Worm (Caenorhabditis elegans) whole organism, L1 larva: Measurements from ENCODE around the gene Y49E10.30.

Source experiments
- C04F5.9 ChIP-seq: sonication (generic microtip); optimal IDR thresholded peaks from 2 replicates; lab custom pipeline; 2016; ENCODE audit warnings: missing genetic modification characterization, missing compliant biosample characterization
- C16A3.4 ChIP-seq: fragments of 150-350 bp; optimal IDR thresholded peaks from 2 replicates; lab custom pipeline; 2014; ENCODE audit warnings: missing biosample characterization, missing genetic modification characterization
- F16B12.6 ChIP-seq: fragments of 150-350 bp; optimal IDR thresholded peaks from 2 replicates; lab custom pipeline; 2014; ENCODE audit warnings: missing biosample characterization, missing genetic modification characterization
- Y116A8C.19 ChIP-seq: sonication (generic microtip); optimal IDR thresholded peaks from 2 replicates; lab custom pipeline; 2016; ENCODE audit warnings: missing compliant biosample characterization, missing genetic modification characterization, borderline replicate concordance
- ama-1 ChIP-seq: fragments of 150-350 bp; optimal IDR thresholded peaks from 2 replicates; lab custom pipeline; 2014
- blmp-1 ChIP-seq: fragments of 150-350 bp; optimal IDR thresholded peaks from 2 replicates; lab custom pipeline; 2014; ENCODE audit warnings: missing biosample characterization, missing genetic modification characterization
- ceh-63 ChIP-seq: fragments of 200-800 bp; sonication (Bioruptor generic); optimal IDR thresholded peaks from 2 replicates; lab custom pipeline; 2018; ENCODE audit warnings: mild to moderate bottlenecking, missing genetic modification characterization, missing compliant biosample characterization
- ceh-8 ChIP-seq: fragments of 200-800 bp; sonication (Bioruptor generic); optimal IDR thresholded peaks from 2 replicates; lab custom pipeline; 2018; ENCODE audit warnings: mild to moderate bottlenecking, missing genetic modification characterization, moderate library complexity, missing compliant biosample characterization
- ces-1 ChIP-seq: fragments of 150-350 bp; optimal IDR thresholded peaks from 2 replicates; lab custom pipeline; 2014; ENCODE audit warnings: missing biosample characterization, missing genetic modification reagents, missing genetic modification characterization
- dpl-1 ChIP-seq, 3 experiments: fragments of 150-350 bp in 2 of 3; sonication (generic microtip) in 1 of 3; optimal IDR thresholded peaks; 2 replicates each; lab custom pipeline; 2014 to 2017; ENCODE audit warnings: missing biosample characterization in 3 of 3, missing genetic modification characterization in 3 of 3, missing genetic modification reagents in 3 of 3
- dsc-1 ChIP-seq: sonication (generic microtip); optimal IDR thresholded peaks from 2 replicates; lab custom pipeline; 2016; ENCODE audit warnings: mild to moderate bottlenecking, missing genetic modification characterization, missing compliant biosample characterization
- efl-1 ChIP-seq, 4 experiments: fragments of 150-350 bp; optimal IDR thresholded peaks in 3 of 4; peaks in 1 of 4; 1 replicate in 1 of 4; 2 replicates in 3 of 4; lab custom pipeline; 2014; ENCODE audit warnings: missing biosample characterization in 2 of 4, missing genetic modification characterization in 2 of 4, missing genetic modification reagents in 2 of 4
- efl-3 ChIP-seq: fragments of 200-800 bp; sonication (Bioruptor generic); optimal IDR thresholded peaks from 2 replicates; lab custom pipeline; 2018; ENCODE audit warnings: mild to moderate bottlenecking, missing genetic modification characterization, missing compliant biosample characterization
- ets-5 ChIP-seq: fragments of 200-800 bp; sonication (Bioruptor generic); IDR thresholded peaks from 2 replicates; pipeline ENCODE4 v1.3.6; 2022; ENCODE audit warnings: missing genetic modification characterization, missing compliant biosample characterization
- fkh-4 ChIP-seq: sonication (generic microtip); optimal IDR thresholded peaks from 2 replicates; lab custom pipeline; 2016; ENCODE audit warnings: missing compliant biosample characterization, missing genetic modification characterization, borderline replicate concordance
- fkh-8 ChIP-seq: sonication (generic microtip); optimal IDR thresholded peaks from 2 replicates; lab custom pipeline; 2016; ENCODE audit warnings: mild to moderate bottlenecking, missing genetic modification characterization, missing compliant biosample characterization
- fos-1 ChIP-seq: fragments of 150-350 bp; optimal IDR thresholded peaks from 2 replicates; lab custom pipeline; 2014; ENCODE audit warnings: missing biosample characterization, missing genetic modification characterization
- grh-1 ChIP-seq: fragments of 200-800 bp; sonication (Bioruptor generic); IDR thresholded peaks from 2 replicates; pipeline ENCODE4 v1.3.6; 2022; ENCODE audit warnings: missing genetic modification reagents, missing genetic modification characterization, missing compliant biosample characterization
- hlh-4 ChIP-seq: sonication (generic microtip); optimal IDR thresholded peaks from 2 replicates; lab custom pipeline; 2016; ENCODE audit warnings: mild to moderate bottlenecking, missing genetic modification characterization, missing compliant biosample characterization
- hpl-2 ChIP-seq: fragments of 150-350 bp; optimal IDR thresholded peaks from 2 replicates; lab custom pipeline; 2014; ENCODE audit warnings: missing biosample characterization, missing genetic modification reagents, missing genetic modification characterization
- irx-1 ChIP-seq: sonication (generic microtip); optimal IDR thresholded peaks from 2 replicates; lab custom pipeline; 2016; ENCODE audit warnings: missing genetic modification characterization, missing compliant biosample characterization
- lin-13 ChIP-seq: fragments of 150-350 bp; optimal IDR thresholded peaks from 2 replicates; lab custom pipeline; 2014; ENCODE audit warnings: missing biosample characterization, missing genetic modification reagents, missing genetic modification characterization
- lin-15B ChIP-seq: fragments of 150-350 bp; sonication (generic microtip); optimal IDR thresholded peaks from 3 replicates; lab custom pipeline; 2014; ENCODE audit warnings: missing biosample characterization, missing genetic modification characterization
- lin-39 ChIP-seq: fragments of 150-350 bp; optimal IDR thresholded peaks from 2 replicates; lab custom pipeline; 2014; ENCODE audit warnings: missing biosample characterization, missing genetic modification reagents, missing genetic modification characterization
- lir-3 ChIP-seq: sonication (generic microtip); optimal IDR thresholded peaks from 2 replicates; lab custom pipeline; 2016; ENCODE audit warnings: mild to moderate bottlenecking, missing genetic modification characterization, moderate library complexity, missing compliant biosample characterization; ENCODE audit not compliant: poor library complexity
- mdl-1 ChIP-seq, 2 experiments: fragments of 150-350 bp; optimal IDR thresholded peaks; 2 replicates each; lab custom pipeline; 2014 to 2017; ENCODE audit warnings: missing biosample characterization in 2 of 2, missing genetic modification characterization in 2 of 2, inconsistent platforms in 1 of 2
- nhr-11 ChIP-seq: fragments of 150-350 bp; optimal IDR thresholded peaks from 2 replicates; lab custom pipeline; 2014; ENCODE audit warnings: missing biosample characterization, missing genetic modification characterization
- nhr-12 ChIP-seq: sonication (generic microtip); optimal IDR thresholded peaks from 2 replicates; lab custom pipeline; 2017; ENCODE audit warnings: missing biosample characterization, missing genetic modification characterization
- nhr-19 ChIP-seq: fragments of 200-800 bp; sonication (Bioruptor generic); conservative IDR thresholded peaks from 2 replicates; pipeline ENCODE4 v1.3.6; 2022; ENCODE audit warnings: missing genetic modification characterization, missing compliant biosample characterization
- nhr-47 ChIP-seq: sonication (generic microtip); optimal IDR thresholded peaks from 2 replicates; lab custom pipeline; 2016; ENCODE audit warnings: mild to moderate bottlenecking, missing genetic modification characterization, moderate library complexity, missing compliant biosample characterization
- nhr-71 ChIP-seq: sonication (generic microtip); optimal IDR thresholded peaks from 2 replicates; lab custom pipeline; 2016; ENCODE audit warnings: mild to moderate bottlenecking, missing genetic modification characterization, moderate library complexity, missing compliant biosample characterization
- nhr-76 ChIP-seq: sonication (generic microtip); optimal IDR thresholded peaks from 2 replicates; lab custom pipeline; 2017; ENCODE audit warnings: missing biosample characterization, missing genetic modification characterization
- pag-3 ChIP-seq: sonication (generic microtip); optimal IDR thresholded peaks from 2 replicates; lab custom pipeline; 2017; ENCODE audit warnings: missing genetic modification characterization, mild to moderate bottlenecking, missing compliant biosample characterization, antibody characterized with exemption, borderline replicate concordance; ENCODE audit not compliant: insufficient read depth
- pax-3 ChIP-seq: fragments of 200-800 bp; sonication (Bioruptor generic); optimal IDR thresholded peaks from 2 replicates; lab custom pipeline; 2018; ENCODE audit warnings: mild to moderate bottlenecking, missing genetic modification characterization, moderate library complexity, missing compliant biosample characterization
- snpc-4 ChIP-seq: fragments of 150-350 bp; optimal IDR thresholded peaks from 2 replicates; lab custom pipeline; 2014; ENCODE audit warnings: missing biosample characterization, missing genetic modification characterization
- snu-23 ChIP-seq: sonication (generic microtip); optimal IDR thresholded peaks from 2 replicates; lab custom pipeline; 2016; ENCODE audit warnings: missing genetic modification characterization, missing compliant biosample characterization
- sox-4 ChIP-seq: sonication (generic microtip); optimal IDR thresholded peaks from 2 replicates; lab custom pipeline; 2016; ENCODE audit warnings: missing genetic modification characterization, missing compliant biosample characterization
- sup-37 ChIP-seq: fragments of 200-800 bp; sonication (Bioruptor generic); optimal IDR thresholded peaks from 2 replicates; lab custom pipeline; 2018; ENCODE audit warnings: mild to moderate bottlenecking, missing genetic modification characterization, missing compliant biosample characterization
- tbx-2 ChIP-seq: sonication (generic microtip); optimal IDR thresholded peaks from 2 replicates; lab custom pipeline; 2016; ENCODE audit warnings: missing genetic modification characterization, missing compliant biosample characterization
- unc-86 ChIP-seq: sonication (generic microtip); optimal IDR thresholded peaks from 2 replicates; lab custom pipeline; 2016; ENCODE audit warnings: missing genetic modification characterization, missing compliant biosample characterization
- unc-98 ChIP-seq: fragments of 200-800 bp; sonication (Bioruptor generic); IDR thresholded peaks from 2 replicates; pipeline ENCODE4 v1.3.6; 2022; ENCODE audit warnings: missing genetic modification characterization, missing compliant biosample characterization
- vab-15 ChIP-seq: sonication (generic microtip); optimal IDR thresholded peaks from 2 replicates; lab custom pipeline; 2017; ENCODE audit warnings: missing genotype, mild to moderate bottlenecking, missing genetic modification characterization, missing compliant biosample characterization
- zag-1 ChIP-seq: fragments of 150-350 bp; optimal IDR thresholded peaks from 2 replicates; lab custom pipeline; 2014; ENCODE audit warnings: missing biosample characterization, missing genetic modification characterization
- zip-4 ChIP-seq: fragments of 200-800 bp; sonication (Bioruptor generic); optimal IDR thresholded peaks from 2 replicates; lab custom pipeline; 2018; ENCODE audit warnings: mild to moderate bottlenecking, missing genetic modification characterization, moderate library complexity, missing compliant biosample characterization
- ztf-4 ChIP-seq: fragments of 150-350 bp; optimal IDR thresholded peaks from 2 replicates; lab custom pipeline; 2014; ENCODE audit warnings: missing biosample characterization, missing genetic modification characterization

The Y49E10.30 gene

DNA sequence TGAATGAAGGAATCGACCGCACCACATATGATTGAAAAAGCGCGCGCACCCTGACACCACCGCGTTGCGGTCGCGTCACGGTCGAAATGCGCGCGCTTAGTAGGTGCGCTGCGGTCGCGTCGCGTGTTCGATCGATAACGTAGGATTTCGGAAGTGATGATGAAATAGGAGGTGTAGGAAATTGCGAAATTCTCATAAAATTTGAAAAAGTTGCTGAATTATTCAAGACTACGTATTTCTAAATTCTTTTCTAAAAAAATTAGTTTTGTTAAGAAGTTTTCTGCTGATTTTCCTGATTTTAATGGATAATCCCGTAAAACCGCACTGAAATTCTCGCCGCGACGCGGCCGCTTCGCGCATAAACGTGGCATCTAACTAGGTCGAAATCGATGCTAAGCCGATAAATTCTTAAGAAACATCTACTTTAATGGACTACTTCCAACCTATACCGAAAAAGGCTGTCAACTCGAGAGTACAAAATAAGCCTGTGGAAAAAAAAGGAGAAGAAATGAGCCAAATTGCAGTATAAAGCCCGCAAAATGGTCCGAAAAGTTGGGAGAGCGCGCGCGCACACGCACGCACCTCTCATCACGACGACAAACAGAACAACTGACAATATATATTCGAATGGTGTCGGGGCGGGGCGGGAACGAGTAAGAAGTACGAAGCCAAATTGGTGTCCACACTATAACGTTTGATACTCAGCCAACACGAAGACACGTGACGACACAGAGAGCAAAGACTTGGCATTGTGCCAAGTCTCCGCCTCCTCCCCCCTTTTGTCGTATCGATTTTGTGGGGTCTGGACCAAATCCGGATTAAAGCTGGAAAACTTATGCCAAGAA is 18.0 kb upstream of the Y49E10.30 start, which contains the start of gene his-72 (continued):
- TF ChIP-seq hlh-4 (tag; lab: Kevin White, UChicago) (no peak), nhr-47 (tag; lab: Kevin White, UChicago) (peak; percentile 66), grh-1 (GFP tag; lab: Robert Waterston, UW) (peak; percentile 38; the same call in 1 of the 2 replicates), ces-1 (GFP tag; lab: Kevin White, UChicago) (no peak), unc-86 (tag; lab: Kevin White, UChicago) (peak; percentile 54), fkh-8 (tag; lab: Kevin White, UChicago) (peak; percentile 68), nhr-76 (no peak), lin-15B (no peak), ceh-63 (GFP tag; lab: Kevin White, UChicago) (no peak), sup-37 (GFP tag; lab: Kevin White, UChicago) (no peak), irx-1 (tag; lab: Kevin White, UChicago) (no peak), fkh-4 (tag; lab: Kevin White, UChicago) (no peak), dsc-1 (tag; lab: Kevin White, UChicago) (peak; percentile 48), vab-15 (tag; lab: Kevin White, UChicago) (peak; percentile 56), zag-1 (no peak), zip-4 (GFP tag; lab: Kevin White, UChicago) (peak; percentile 7), lin-13 (GFP tag; lab: Kevin White, UChicago) (peak; percentile 59), snpc-4 (tag; lab: Kevin White, UChicago) (no peak), nhr-12 (tag; lab: Kevin White, UChicago) (no peak), nhr-71 (peak; percentile 71), pax-3 (tag; lab: Kevin White, UChicago) (peak; percentile 46), ztf-4 (peak; percentile 67), lir-3 (tag; lab: Kevin White, UChicago) (peak; percentile 13), pag-3 (tag; lab: Kevin White, UChicago) (no peak), Y116A8C.19 (tag; lab: Kevin White, UChicago) (no peak), snu-23 (GFP tag; lab: Kevin White, UChicago) (peak; percentile 33), unc-98 (GFP tag; lab: Robert Waterston, UW) (no peak), F16B12.6 (tag; lab: Kevin White, UChicago) (peak; percentile 17), dpl-1 (GFP tag; optimal IDR thresholded peaks at IDR 0.05; lab: Kevin White, UChicago) (peak; percentile 41 to 62 (median 50)), ets-5 (no peak), efl-3 (GFP tag; lab: Kevin White, UChicago) (no peak), sox-4 (tag; lab: Kevin White, UChicago) (no peak), efl-1 (optimal IDR thresholded peaks at IDR 0.05; lab: Kevin White, UChicago) (peak; percentile 43 to 56), efl-1 (GFP tag; optimal IDR thresholded peaks at IDR 0.05 in 1 of 2; lab: Kevin White, UChicago) (peak; percentile 54 to 89), mdl-1 (tag; optimal IDR thresholded peaks at IDR 0.05; lab: Kevin White, UChicago) (peak; percentile 42 to 47), blmp-1 (tag; lab: Kevin White, UChicago) (no peak), fos-1 (tag; lab: Kevin White, UChicago) (no peak), hpl-2 (GFP tag; lab: Kevin White, UChicago) (no peak), ceh-8 (GFP tag; lab: Kevin White, UChicago) (no peak), C04F5.9 (tag; lab: Kevin White, UChicago) (no peak), ama-1 (lab: Kevin White, UChicago) (no peak), nhr-11 (no peak), nhr-19 (GFP tag; lab: Robert Waterston, UW) (peak; percentile 64), C16A3.4 (tag; lab: Kevin White, UChicago) (no peak), lin-39 (tag; lab: Kevin White, UChicago) (no peak), tbx-2 (tag; lab: Kevin White, UChicago) (peak; percentile 48)
